Fruit fly (Drosophila melanogaster) whole organism, embryonic: ENCODE data around the gene CG12177.

ENCODE experiments used
- Atf6 ChIP-seq: fragments of 200-800 bp; sonication (Bioruptor generic); IDR thresholded peaks from 2 replicates; pipeline ENCODE4 v1.3.6; 2022; ENCODE audit warnings: missing biosample characterization, missing genetic modification characterization
- C15 ChIP-seq: fragments of 200-800 bp; sonication (Bioruptor generic); IDR thresholded peaks from 3 replicates; pipeline ENCODE4 v1.3.6; 2022; ENCODE audit warnings: missing biosample characterization, missing genetic modification characterization
- CG10431 ChIP-seq: fragments of 200-800 bp; sonication (Bioruptor generic); optimal IDR thresholded peaks from 3 replicates; lab custom pipeline; 2018; ENCODE audit warnings: missing biosample characterization, mild to moderate bottlenecking, missing genetic modification characterization
- CG10462 ChIP-seq: fragments of 200-800 bp; sonication (Bioruptor generic); optimal IDR thresholded peaks from 2 replicates; lab custom pipeline; 2016; ENCODE audit warnings: missing biosample characterization, missing genetic modification characterization
- CG12155 ChIP-seq: fragments of 200-800 bp; sonication (Bioruptor generic); optimal IDR thresholded peaks from 3 replicates; lab custom pipeline; 2016; ENCODE audit warnings: missing biosample characterization, missing genetic modification characterization
- CG12219 ChIP-seq: fragments of 200-800 bp; sonication (Bioruptor generic); optimal IDR thresholded peaks from 3 replicates; lab custom pipeline; 2018; ENCODE audit warnings: missing biosample characterization, mild to moderate bottlenecking, missing genetic modification characterization
- CG12659 ChIP-seq: fragments of 200-800 bp; sonication (Bioruptor generic); optimal IDR thresholded peaks from 3 replicates; lab custom pipeline; 2017; ENCODE audit warnings: mild to moderate bottlenecking, missing biosample characterization, missing genetic modification reagents, missing genetic modification characterization
- CG13296 ChIP-seq: fragments of 200-800 bp; sonication (Bioruptor generic); optimal IDR thresholded peaks from 3 replicates; lab custom pipeline; 2018; ENCODE audit warnings: missing biosample characterization, mild to moderate bottlenecking, missing genetic modification characterization
- CG17359 ChIP-seq: fragments of 200-800 bp; sonication (Bioruptor generic); optimal IDR thresholded peaks from 3 replicates; lab custom pipeline; 2018; ENCODE audit warnings: missing biosample characterization, mild to moderate bottlenecking, missing genetic modification characterization, moderate library complexity
- CG2889 ChIP-seq: fragments of 200-800 bp; sonication (Bioruptor generic); IDR thresholded peaks from 3 replicates; pipeline ENCODE4 v1.3.6; 2022; ENCODE audit warnings: missing biosample characterization, missing genetic modification characterization
- CG3065 ChIP-seq: fragments of 200-800 bp; sonication (Bioruptor generic); optimal IDR thresholded peaks from 2 replicates; lab custom pipeline; 2016; ENCODE audit warnings: missing biosample characterization, missing genetic modification characterization
- CG32532 ChIP-seq: fragments of 200-800 bp; sonication (Bioruptor generic); IDR thresholded peaks from 2 replicates; pipeline ENCODE4 v1.3.6; 2022; ENCODE audit warnings: missing biosample characterization, missing genetic modification characterization
- CG3407 ChIP-seq: fragments of 200-800 bp; sonication (Bioruptor generic); optimal IDR thresholded peaks from 2 replicates; lab custom pipeline; 2018; ENCODE audit warnings: missing biosample characterization, mild to moderate bottlenecking, missing genetic modification characterization
- CG3995 ChIP-seq: fragments of 200-800 bp; sonication (Bioruptor generic); optimal IDR thresholded peaks from 3 replicates; lab custom pipeline; 2016; ENCODE audit warnings: missing biosample characterization, missing genetic modification characterization
- D19A ChIP-seq: fragments of 200-800 bp; optimal IDR thresholded peaks from 3 replicates; lab custom pipeline; 2019; ENCODE audit warnings: missing biosample characterization, mild to moderate bottlenecking, missing genetic modification characterization, moderate library complexity
- Dbx ChIP-seq: fragments of 200-800 bp; sonication (Bioruptor generic); IDR thresholded peaks from 3 replicates; pipeline ENCODE4 v1.3.6; 2022; ENCODE audit warnings: missing biosample characterization, missing genetic modification characterization
- Deaf1 ChIP-seq: fragments of 200-800 bp; optimal IDR thresholded peaks from 3 replicates; lab custom pipeline; 2019; ENCODE audit warnings: missing biosample characterization, mild to moderate bottlenecking, missing genetic modification characterization, moderate library complexity
- Dek ChIP-seq: fragments of 200-800 bp; sonication (Bioruptor generic); optimal IDR thresholded peaks from 3 replicates; lab custom pipeline; 2019; ENCODE audit warnings: missing biosample characterization, mild to moderate bottlenecking, missing genetic modification characterization, moderate library complexity
- Elba2 ChIP-seq: fragments of 200-800 bp; sonication (Bioruptor generic); optimal IDR thresholded peaks from 3 replicates; lab custom pipeline; 2016; ENCODE audit warnings: missing biosample characterization, missing genetic modification characterization
- Ets97D ChIP-seq: fragments of 200-800 bp; sonication (Bioruptor generic); optimal IDR thresholded peaks from 3 replicates; lab custom pipeline; 2016; ENCODE audit warnings: missing biosample characterization, missing genetic modification characterization
- Gug ChIP-seq: fragments of 200-800 bp; sonication (Bioruptor generic); IDR thresholded peaks from 4 replicates; pipeline ENCODE4 v1.3.6; 2022; ENCODE audit warnings: missing biosample characterization, missing genetic modification characterization
- Hmr ChIP-seq: fragments of 200-800 bp; sonication (Bioruptor generic); optimal IDR thresholded peaks from 3 replicates; lab custom pipeline; 2017; ENCODE audit warnings: mild to moderate bottlenecking, missing biosample characterization, missing genetic modification reagents, missing genetic modification characterization
- Lhr ChIP-seq: fragments of 200-800 bp; sonication (Bioruptor generic); optimal IDR thresholded peaks from 3 replicates; lab custom pipeline; 2017; ENCODE audit warnings: mild to moderate bottlenecking, missing biosample characterization, missing genetic modification reagents, missing genetic modification characterization
- Lim3 ChIP-seq: fragments of 200-800 bp; sonication (Bioruptor generic); IDR thresholded peaks from 2 replicates; pipeline ENCODE4 v1.3.6; 2022; ENCODE audit warnings: missing biosample characterization, missing genetic modification characterization
- Meics ChIP-seq: fragments of 200-800 bp; sonication (Bioruptor generic); optimal IDR thresholded peaks from 2 replicates; lab custom pipeline; 2017; ENCODE audit warnings: missing biosample characterization, mild to moderate bottlenecking, missing genetic modification characterization
- Mes4 ChIP-seq: fragments of 200-800 bp; sonication (Bioruptor generic); optimal IDR thresholded peaks from 2 replicates; lab custom pipeline; 2016; ENCODE audit warnings: missing biosample characterization, missing genetic modification characterization
- NFAT ChIP-seq: fragments of 200-800 bp; sonication (Bioruptor generic); IDR thresholded peaks from 2 replicates; pipeline ENCODE4 v1.3.6; 2022; ENCODE audit warnings: missing biosample characterization, missing genetic modification characterization
- Nf-YA ChIP-seq: fragments of 200-800 bp; sonication (Bioruptor generic); IDR thresholded peaks from 2 replicates; pipeline ENCODE4 v1.3.6; 2022; ENCODE audit warnings: missing biosample characterization, missing genetic modification characterization
- Side ChIP-seq: fragments of 200-800 bp; sonication (Bioruptor generic); optimal IDR thresholded peaks from 2 replicates; lab custom pipeline; 2016; ENCODE audit warnings: missing biosample characterization, missing genetic modification characterization
- Sin3A ChIP-seq: fragments of >200 bp; optimal IDR thresholded peaks from 2 replicates; lab custom pipeline; 2018
- Sox100B ChIP-seq: fragments of 200-800 bp; sonication (Bioruptor generic); optimal IDR thresholded peaks from 3 replicates; lab custom pipeline; 2018; ENCODE audit warnings: missing biosample characterization, mild to moderate bottlenecking, missing genetic modification characterization
- Stat92E ChIP-seq, 3 experiments: fragments of >200 bp in 2 of 3; fragments of 200-800 bp in 1 of 3; sonication (Bioruptor generic) in 1 of 3; optimal IDR thresholded peaks; 2 replicates each; lab custom pipeline; 2017 to 2019; ENCODE audit warnings: missing biosample characterization in 3 of 3, missing genetic modification characterization in 3 of 3, mild to moderate bottlenecking in 1 of 3, moderate library complexity in 1 of 3
- Usf ChIP-seq: fragments of 200-800 bp; sonication (Bioruptor generic); optimal IDR thresholded peaks from 2 replicates; lab custom pipeline; 2017; ENCODE audit warnings: missing genotype, missing biosample characterization, missing genetic modification characterization
- bowl ChIP-seq: fragments of 200-800 bp; sonication (Bioruptor generic); IDR thresholded peaks from 2 replicates; pipeline ENCODE4 v1.3.6; 2022; ENCODE audit warnings: missing biosample characterization, missing genetic modification characterization
- caup ChIP-seq: fragments of 200-800 bp; sonication (Bioruptor generic); optimal IDR thresholded peaks from 3 replicates; lab custom pipeline; 2017; ENCODE audit warnings: missing biosample characterization, mild to moderate bottlenecking, missing genetic modification characterization, moderate library complexity; ENCODE audit not compliant: severe bottlenecking
- ci ChIP-seq: fragments of 200-800 bp; sonication (Bioruptor generic); IDR thresholded peaks from 3 replicates; pipeline ENCODE4 v1.3.6; 2022; ENCODE audit warnings: missing biosample characterization, missing genetic modification characterization
- crol ChIP-seq: fragments of 200-800 bp; sonication (Bioruptor generic); IDR thresholded peaks from 2 replicates; pipeline ENCODE4 v1.3.6; 2022; ENCODE audit warnings: missing biosample characterization, missing genetic modification characterization
- dmrt99B ChIP-seq: fragments of 200-800 bp; sonication (Bioruptor generic); optimal IDR thresholded peaks from 2 replicates; lab custom pipeline; 2018; ENCODE audit warnings: missing biosample characterization, mild to moderate bottlenecking, missing genetic modification characterization, moderate library complexity
- dysf ChIP-seq: fragments of 200-800 bp; sonication (Bioruptor generic); IDR thresholded peaks from 3 replicates; pipeline ENCODE4 v1.3.6; 2022; ENCODE audit warnings: missing biosample characterization, missing genetic modification characterization
- fd102C ChIP-seq: fragments of 200-800 bp; sonication (Bioruptor generic); optimal IDR thresholded peaks from 2 replicates; lab custom pipeline; 2018; ENCODE audit warnings: missing biosample characterization, mild to moderate bottlenecking, missing genetic modification characterization, moderate library complexity
- fu2 ChIP-seq: fragments of 200-800 bp; sonication (Bioruptor generic); optimal IDR thresholded peaks from 2 replicates; lab custom pipeline; 2016; ENCODE audit warnings: missing biosample characterization, missing genetic modification characterization
- gem ChIP-seq: fragments of 200-800 bp; sonication (Bioruptor generic); optimal IDR thresholded peaks from 2 replicates; lab custom pipeline; 2019; ENCODE audit warnings: missing biosample characterization, mild to moderate bottlenecking, missing genetic modification characterization, moderate library complexity
- grn ChIP-seq: fragments of 200-800 bp; sonication (Bioruptor generic); optimal IDR thresholded peaks from 3 replicates; lab custom pipeline; 2017; ENCODE audit warnings: missing biosample characterization, missing genetic modification characterization
- gro ChIP-seq: fragments of 200-800 bp; sonication (Bioruptor generic); optimal IDR thresholded peaks from 2 replicates; lab custom pipeline; 2016; ENCODE audit warnings: missing biosample characterization, missing genetic modification characterization
- hbn ChIP-seq: fragments of 200-800 bp; sonication (Bioruptor generic); IDR thresholded peaks from 2 replicates; pipeline ENCODE4 v1.3.6; 2022; ENCODE audit warnings: missing biosample characterization, missing genetic modification characterization; ENCODE audit not compliant: partially characterized antibody
- jumu ChIP-seq: fragments of 200-800 bp; sonication (Bioruptor generic); optimal IDR thresholded peaks from 3 replicates; lab custom pipeline; 2016; ENCODE audit warnings: missing biosample characterization, missing genetic modification characterization
- odd ChIP-seq: fragments of 200-800 bp; sonication (Bioruptor generic); optimal IDR thresholded peaks from 2 replicates; lab custom pipeline; 2017; ENCODE audit warnings: missing biosample characterization, mild to moderate bottlenecking, missing genetic modification characterization
- p53 ChIP-seq: fragments of 200-800 bp; sonication (Bioruptor generic); optimal IDR thresholded peaks from 2 replicates; lab custom pipeline; 2016; ENCODE audit warnings: missing biosample characterization, missing genetic modification characterization
- stwl ChIP-seq: fragments of 200-800 bp; sonication (Bioruptor generic); optimal IDR thresholded peaks from 3 replicates; lab custom pipeline; 2018; ENCODE audit warnings: missing biosample characterization, mild to moderate bottlenecking, missing genetic modification characterization, moderate library complexity
- sug ChIP-seq: fragments of 200-800 bp; optimal IDR thresholded peaks from 2 replicates; lab custom pipeline; 2019; ENCODE audit warnings: missing biosample characterization, mild to moderate bottlenecking, missing genetic modification characterization, moderate library complexity
- trh ChIP-seq: fragments of 200-800 bp; sonication (Bioruptor generic); optimal IDR thresholded peaks from 2 replicates; lab custom pipeline; 2016; ENCODE audit warnings: missing biosample characterization, missing genetic modification characterization
- z ChIP-seq: fragments of 200-800 bp; sonication (Bioruptor generic); IDR thresholded peaks from 3 replicates; pipeline ENCODE4 v1.3.6; 2022; ENCODE audit warnings: missing biosample characterization, missing genetic modification characterization

Gene CG12177

dm6 chrX:13632606-13633005 lies 47.7 kb downstream of the CG12177 start:
- TF ChIP-seq stwl = no peak
- no peak for TF ChIP-seq fd102C
- no peak for TF ChIP-seq Meics (GFP tag; lab: Kevin White, UChicago)
- peak; percentile 10 for TF ChIP-seq caup
- no peak for TF ChIP-seq CG10431 (GFP tag; lab: Kevin White, UChicago)
- TF ChIP-seq Lhr (GFP tag; lab: Kevin White, UChicago) = no peak
- peak; percentile 51; the same call in 1 of the 2 replicates for TF ChIP-seq NFAT (GFP tag; lab: Robert Waterston, UW)
- peak; percentile 17 for TF ChIP-seq gem (tag; lab: Kevin White, UChicago)
- no peak for TF ChIP-seq Side (GFP tag; lab: Kevin White, UChicago)
- no peak for TF ChIP-seq Stat92E (GFP tag; optimal IDR thresholded peaks at IDR 0.05; lab: Kevin White, UChicago)
- peak; percentile 26 for TF ChIP-seq CG17359
- TF ChIP-seq Sin3A = no peak
- no peak for TF ChIP-seq CG2889 (GFP tag; lab: Robert Waterston, UW)
- TF ChIP-seq trh (GFP tag; lab: Kevin White, UChicago) = no peak
- TF ChIP-seq C15 (GFP tag; lab: Robert Waterston, UW) = no peak
- TF ChIP-seq Mes4 = no peak
- no peak for TF ChIP-seq odd (GFP tag; lab: Kevin White, UChicago)
- TF ChIP-seq CG10462 (GFP tag; lab: Kevin White, UChicago) = no peak
- TF ChIP-seq dysf (GFP tag; lab: Robert Waterston, UW) = no peak
- no peak for TF ChIP-seq CG3065 (GFP tag; lab: Kevin White, UChicago)
- peak; percentile 17 for TF ChIP-seq CG12219 (GFP tag; lab: Kevin White, UChicago)
- TF ChIP-seq CG32532 (GFP tag; lab: Robert Waterston, UW) = 0 out of 2 replicates have a peak, but pooled peaks have one; percentile 24
- TF ChIP-seq bowl (GFP tag; lab: Robert Waterston, UW) = no peak
- peak; percentile 10 for TF ChIP-seq CG3407 (GFP tag; lab: Kevin White, UChicago)
- no peak for TF ChIP-seq CG3995 (GFP tag; lab: Kevin White, UChicago)
- no peak for TF ChIP-seq Elba2 (GFP tag; lab: Kevin White, UChicago)
- TF ChIP-seq D19A (tag; lab: Kevin White, UChicago) = no peak
- TF ChIP-seq Nf-YA (GFP tag; lab: Robert Waterston, UW) = 0 out of 2 replicates have a peak, but pooled peaks have one; percentile 15
- peak; percentile 13 for TF ChIP-seq CG12659
- no peak for TF ChIP-seq p53
- no peak for TF ChIP-seq jumu (GFP tag; lab: Kevin White, UChicago)
- TF ChIP-seq Ets97D (GFP tag; lab: Kevin White, UChicago) = no peak
- 0 out of 3 replicates have a peak, but pooled peaks have one; percentile 40 for TF ChIP-seq Dbx (GFP tag; lab: Robert Waterston, UW)
- no peak for TF ChIP-seq Dek (tag; lab: Kevin White, UChicago)
- TF ChIP-seq CG13296 (GFP tag; lab: Kevin White, UChicago) = peak; percentile 17
- no peak for TF ChIP-seq hbn
- peak; percentile 29 for TF ChIP-seq dmrt99B (tag; lab: Kevin White, UChicago)
- TF ChIP-seq Sox100B (GFP tag; lab: Kevin White, UChicago) = peak; percentile 27
- TF ChIP-seq Lim3 (GFP tag; lab: Robert Waterston, UW) = no peak
- TF ChIP-seq Gug = no peak
- TF ChIP-seq crol (GFP tag; lab: Robert Waterston, UW) = no peak
- no peak for TF ChIP-seq fu2 (GFP tag; lab: Kevin White, UChicago)
- peak; percentile 19 for TF ChIP-seq sug (tag; lab: Kevin White, UChicago)
- TF ChIP-seq Deaf1 = no peak
- TF ChIP-seq CG12155 = no peak
- TF ChIP-seq Atf6 (GFP tag; lab: Robert Waterston, UW) = peak; percentile 9; the same call in 1 of the 2 replicates
- TF ChIP-seq gro (GFP tag; lab: Kevin White, UChicago) = no peak
- peak; percentile 15; the same call in 1 of the 3 replicates for TF ChIP-seq ci (GFP tag; lab: Robert Waterston, UW)
- no peak for TF ChIP-seq Hmr (GFP tag; lab: Kevin White, UChicago)
- TF ChIP-seq grn = no peak
- no peak for TF ChIP-seq z (GFP tag; lab: Robert Waterston, UW)
- TF ChIP-seq Usf (GFP tag; lab: Kevin White, UChicago) = no peak
